Fruit fly (Drosophila melanogaster): Measurements from ENCODE around the gene CG5860.

Gene CG5860

DNA sequence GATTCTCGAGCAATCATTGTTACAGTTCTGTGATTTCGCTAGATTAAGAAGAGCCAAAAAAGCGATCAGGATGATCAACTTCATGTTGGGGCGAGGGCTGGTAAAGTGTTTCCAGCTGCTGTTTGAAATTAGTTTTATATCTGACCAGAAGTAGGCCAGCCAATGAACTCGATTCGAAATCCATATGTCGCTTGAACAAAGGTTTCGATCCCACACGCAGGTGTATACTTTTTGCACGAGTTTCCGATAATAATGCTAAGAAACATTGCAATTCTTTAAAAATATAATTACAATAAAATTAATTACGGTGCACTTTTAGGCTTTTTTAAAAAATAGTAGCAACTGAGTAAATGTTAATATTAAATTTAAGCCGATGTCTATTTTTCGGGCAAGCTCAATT lies 5.8 kb upstream of the CG5860 start, which contains the start of gene CG34280:
CG34280 (minus strand) TSS at position 101 of the 400 bp plus-strand sequence.
- no peak for TF ChIP-seq dpn (GFP tag; optimal IDR thresholded peaks at IDR 0.05)
- no peak for TF ChIP-seq lov (optimal IDR thresholded peaks at IDR 0.05)
- TF ChIP-seq lov (GFP tag; IDR thresholded peaks at IDR 0.05): no peak
- no peak for TF ChIP-seq bab2 (GFP tag; optimal IDR thresholded peaks at IDR 0.05)

DNA sequence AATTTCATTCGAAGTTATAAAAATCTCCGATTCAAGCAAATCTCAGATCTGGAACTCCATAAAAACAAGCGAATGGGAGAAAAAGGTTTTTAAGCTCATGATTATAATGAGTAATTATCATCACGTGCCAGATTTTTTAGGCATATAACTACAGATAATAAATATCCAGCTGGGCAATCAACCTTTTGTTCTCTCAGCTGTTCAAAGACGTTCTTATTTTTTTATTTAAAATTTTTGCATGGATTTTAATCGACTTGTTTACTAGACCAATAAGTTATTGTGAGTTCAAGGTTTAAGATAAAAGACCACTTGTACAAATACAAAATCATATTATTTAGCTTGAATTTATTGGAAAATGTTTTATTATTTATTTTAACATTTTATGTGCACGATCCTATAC lies 5.3 kb upstream of the CG5860 start:
- TF ChIP-seq Hmr (GFP tag; optimal IDR thresholded peaks at IDR 0.05): peak; percentile 66
- peak; percentile 6 for TF ChIP-seq CG2678 (tag; optimal IDR thresholded peaks at IDR 0.05)
- peak; percentile 33 for TF ChIP-seq Med (GFP tag)
- peak; percentile 32 for TF ChIP-seq CG2120 (GFP tag; optimal IDR thresholded peaks at IDR 0.05)
- TF ChIP-seq Jarid2 (GFP tag; optimal IDR thresholded peaks at IDR 0.05): no peak
- TF ChIP-seq pho (GFP tag; optimal IDR thresholded peaks at IDR 0.05): no peak
- peak; percentile 75 for TF ChIP-seq lbe (GFP tag; optimal IDR thresholded peaks at IDR 0.05)
- TF ChIP-seq al (GFP tag; IDR thresholded peaks at IDR 0.05): no peak
- no peak for TF ChIP-seq tna (GFP tag; IDR thresholded peaks at IDR 0.05; ENCODE audit: partially characterized antibody)
- TF ChIP-seq sens (GFP tag): peak; percentile 15
- no peak for TF ChIP-seq CG4854 (GFP tag; optimal IDR thresholded peaks at IDR 0.05)

DNA sequence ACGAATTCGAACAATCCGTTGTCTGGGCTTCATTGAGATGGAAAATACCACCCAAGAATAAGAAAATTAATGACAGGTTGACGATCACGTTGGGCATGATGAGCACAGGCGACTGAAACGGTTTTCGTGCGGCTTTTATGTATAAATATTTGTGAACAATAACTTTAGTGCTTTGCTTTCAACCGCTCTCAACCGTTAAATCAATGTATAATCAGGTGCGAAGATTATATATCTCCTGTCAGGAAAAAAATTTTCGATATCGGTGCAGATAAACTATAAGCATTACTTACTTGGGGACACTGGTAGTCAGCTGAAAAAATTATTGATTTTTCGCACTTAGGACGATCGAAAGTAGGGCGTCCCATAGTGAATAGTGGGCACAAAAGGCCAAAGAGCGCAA lies 4.4 kb upstream of the CG5860 start, which contains the start of gene CG42823:
CG42823 (minus strand) TSS at position 101 of the 400 bp plus-strand sequence.
- no peak for TF ChIP-seq Bgb (GFP tag; IDR thresholded peaks at IDR 0.05; ENCODE audit: partially characterized antibody)
- TF ChIP-seq yki (optimal IDR thresholded peaks at IDR 0.05): no peak
- no peak for TF ChIP-seq CG7745 (tag; optimal IDR thresholded peaks at IDR 0.05)
- TF ChIP-seq kah (GFP tag; optimal IDR thresholded peaks at IDR 0.05): no peak
- no peak for TF ChIP-seq aop (GFP tag; IDR thresholded peaks at IDR 0.05)
- no peak for TF ChIP-seq CG3995 (GFP tag; optimal IDR thresholded peaks at IDR 0.05)
- TF ChIP-seq Drgx (GFP tag; IDR thresholded peaks at IDR 0.05): no peak
- TF ChIP-seq CG8924 (tag; optimal IDR thresholded peaks at IDR 0.05): no peak
- no peak for TF ChIP-seq CG2875 (GFP tag; optimal IDR thresholded peaks at IDR 0.05)

DNA sequence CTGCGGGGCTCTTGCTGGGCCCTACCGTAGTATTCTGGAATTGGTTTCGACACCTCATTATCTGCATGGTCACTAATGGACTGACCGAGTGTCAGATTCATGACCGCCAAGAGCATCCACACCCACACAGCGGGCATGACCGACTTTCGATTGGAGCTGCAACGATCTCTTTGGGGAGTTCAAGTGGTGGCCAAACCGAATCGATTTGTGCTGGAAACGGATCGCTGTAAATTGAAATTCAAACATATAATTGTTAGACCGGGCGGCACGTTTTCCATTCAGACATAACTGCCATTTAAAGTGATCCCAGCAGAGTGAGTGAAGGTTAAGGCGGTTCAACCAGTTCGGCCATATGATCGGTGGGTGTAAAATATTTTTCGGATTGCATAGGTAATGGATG lies 3.0 kb upstream of the CG5860 start, which contains the start of the genes CG42824 and CG42798:
CG42824 (minus strand) TSS at position 101 of the 400 bp plus-strand sequence.
CG42798 (plus strand) TSS at position 268 of the 400 bp plus-strand sequence.
- no peak for TF ChIP-seq lov (optimal IDR thresholded peaks at IDR 0.05)
- TF ChIP-seq lov (GFP tag; IDR thresholded peaks at IDR 0.05): no peak
- no peak for TF ChIP-seq crp (GFP tag; optimal IDR thresholded peaks at IDR 0.05)
- TF ChIP-seq aop (GFP tag; IDR thresholded peaks at IDR 0.05): no peak
- TF ChIP-seq btn (GFP tag; optimal IDR thresholded peaks at IDR 0.05): no peak
- no peak for TF ChIP-seq sr (GFP tag; IDR thresholded peaks at IDR 0.05)
- TF ChIP-seq CG2129 (GFP tag; IDR thresholded peaks at IDR 0.05; ENCODE audit: partially characterized antibody): no peak
- no peak for TF ChIP-seq CG15514 (GFP tag; optimal IDR thresholded peaks at IDR 0.05)

DNA sequence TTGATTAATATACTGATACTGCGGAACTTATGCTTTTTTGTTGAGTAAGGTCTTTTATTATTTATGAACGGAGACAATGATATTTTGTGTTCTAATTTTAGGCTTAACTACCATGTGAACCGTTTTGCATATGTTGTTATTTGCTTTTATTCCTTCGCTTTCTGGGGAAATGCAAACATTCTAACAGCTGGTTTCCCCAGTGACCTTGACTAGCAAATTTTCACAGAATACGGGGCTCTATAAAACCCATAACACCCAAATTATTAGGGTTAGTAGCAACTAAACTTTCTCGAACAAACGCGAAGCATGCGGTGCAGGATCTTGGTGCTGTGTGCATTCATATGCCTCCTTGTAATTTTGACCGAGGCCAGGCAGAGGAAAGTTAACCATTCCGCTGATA lies 1.8 kb upstream of the CG5860 start, which contains the start of gene CG17283:
CG17283 (plus strand) TSS at position 301 of the 400 bp plus-strand sequence.
- TF ChIP-seq CG17328 (GFP tag; IDR thresholded peaks at IDR 0.05): no peak
- no peak for TF ChIP-seq lola (GFP tag; optimal IDR thresholded peaks at IDR 0.05)
- TF ChIP-seq dysf (GFP tag; IDR thresholded peaks at IDR 0.05): no peak
- no peak for TF ChIP-seq Opbp (GFP tag; IDR thresholded peaks at IDR 0.05; ENCODE audit: partially characterized antibody)
- no peak for TF ChIP-seq CG18011 (GFP tag; optimal IDR thresholded peaks at IDR 0.05)
- TF ChIP-seq YL-1 (GFP tag; optimal IDR thresholded peaks at IDR 0.05): no peak

Measured in whole organism, embryonic.